Fruit fly (Drosophila melanogaster) whole organism, prepupa: ENCODE data around the gene CG34393.

ENCODE experiments used
- CG10631 ChIP-seq: fragments of 200-800 bp; sonication (Bioruptor generic); optimal IDR thresholded peaks from 2 replicates; lab custom pipeline; 2016; ENCODE audit warnings: missing biosample characterization, missing genetic modification characterization
- CG10669 ChIP-seq: fragments of 200-800 bp; sonication (Bioruptor generic); optimal IDR thresholded peaks from 3 replicates; lab custom pipeline; 2018; ENCODE audit warnings: missing biosample characterization, mild to moderate bottlenecking, missing genetic modification characterization, moderate library complexity
- CG11762 ChIP-seq: fragments of 200-800 bp; sonication (Bioruptor generic); optimal IDR thresholded peaks from 3 replicates; lab custom pipeline; 2016; ENCODE audit warnings: missing biosample characterization, missing genetic modification characterization; ENCODE audit not compliant: insufficient read depth
- CG15336 ChIP-seq: fragments of 200-800 bp; sonication (Bioruptor generic); IDR thresholded peaks from 2 replicates; pipeline ENCODE4 v1.3.6; 2022; ENCODE audit warnings: missing biosample characterization, missing genetic modification characterization
- CG32006 ChIP-seq: fragments of 200-800 bp; sonication (Bioruptor generic); optimal IDR thresholded peaks from 3 replicates; lab custom pipeline; 2017; ENCODE audit warnings: missing biosample characterization, mild to moderate bottlenecking, missing genetic modification characterization
- CG34406 ChIP-seq: fragments of 200-800 bp; sonication (Bioruptor generic); optimal IDR thresholded peaks from 3 replicates; lab custom pipeline; 2016; ENCODE audit warnings: missing biosample characterization, missing genetic modification characterization
- CG3919 ChIP-seq: fragments of 200-800 bp; sonication (Bioruptor generic); optimal IDR thresholded peaks from 3 replicates; lab custom pipeline; 2016; ENCODE audit warnings: missing biosample characterization, missing genetic modification characterization
- CG6163 ChIP-seq: fragments of 200-800 bp; sonication (Bioruptor generic); IDR thresholded peaks from 3 replicates; pipeline ENCODE4 v1.3.6; 2022; ENCODE audit warnings: missing biosample characterization, missing genetic modification characterization
- CG6276 ChIP-seq: fragments of 200-800 bp; sonication (Bioruptor generic); optimal IDR thresholded peaks from 2 replicates; lab custom pipeline; 2017; ENCODE audit warnings: missing biosample characterization, mild to moderate bottlenecking, missing genetic modification characterization
- CG6808 ChIP-seq: fragments of 200-800 bp; sonication (Bioruptor generic); optimal IDR thresholded peaks from 3 replicates; lab custom pipeline; 2017; ENCODE audit warnings: missing biosample characterization, missing genetic modification characterization, mild to moderate bottlenecking, moderate library complexity, missing genetic modification reagents
- CG6854 ChIP-seq: fragments of 200-800 bp; sonication (Bioruptor generic); optimal IDR thresholded peaks from 2 replicates; lab custom pipeline; 2017; ENCODE audit warnings: missing biosample characterization, mild to moderate bottlenecking, missing genetic modification characterization
- CG7368 ChIP-seq: fragments of 200-800 bp; sonication (Bioruptor generic); optimal IDR thresholded peaks from 3 replicates; lab custom pipeline; 2016; ENCODE audit warnings: missing biosample characterization, missing genetic modification characterization
- CG8119 ChIP-seq: fragments of 200-800 bp; sonication (Bioruptor generic); IDR thresholded peaks from 3 replicates; pipeline ENCODE4 v1.3.6; 2022; ENCODE audit warnings: missing biosample characterization, missing genetic modification characterization
- CG8319 ChIP-seq: fragments of 200-800 bp; sonication (Bioruptor generic); optimal IDR thresholded peaks from 3 replicates; lab custom pipeline; 2016; ENCODE audit warnings: missing biosample characterization, missing genetic modification characterization
- CG8632 ChIP-seq: fragments of 200-800 bp; sonication (Bioruptor generic); optimal IDR thresholded peaks from 3 replicates; lab custom pipeline; 2016; ENCODE audit warnings: missing biosample characterization, missing genetic modification characterization
- CG9139 ChIP-seq: fragments of 200-800 bp; sonication (Bioruptor generic); optimal IDR thresholded peaks from 3 replicates; lab custom pipeline; 2017; ENCODE audit warnings: missing biosample characterization, mild to moderate bottlenecking, missing genetic modification characterization
- Eip75B ChIP-seq: fragments of 200-800 bp; sonication (Bioruptor generic); optimal IDR thresholded peaks from 3 replicates; lab custom pipeline; 2016; ENCODE audit warnings: missing biosample characterization, missing genetic modification characterization
- Eip78C ChIP-seq: fragments of 200-800 bp; sonication (Bioruptor generic); peaks from one replicate; lab custom pipeline; 2016; ENCODE audit warnings: missing biosample characterization, missing genetic modification characterization
- Ets96B ChIP-seq: fragments of 200-800 bp; optimal IDR thresholded peaks from 2 replicates; lab custom pipeline; 2019; ENCODE audit warnings: missing biosample characterization, mild to moderate bottlenecking, missing genetic modification characterization, moderate library complexity
- Gug ChIP-seq: fragments of 200-800 bp; sonication (Bioruptor generic); IDR thresholded peaks from 2 replicates; pipeline ENCODE4 v1.3.6; 2022; ENCODE audit warnings: missing biosample characterization, missing genetic modification characterization
- Hr38 ChIP-seq: sonication (Bioruptor generic); optimal IDR thresholded peaks from 2 replicates; lab custom pipeline; 2016; ENCODE audit warnings: missing biosample characterization, missing genetic modification characterization
- Hr39 ChIP-seq: fragments of 200-800 bp; sonication (Bioruptor generic); optimal IDR thresholded peaks from 2 replicates; lab custom pipeline; 2016; ENCODE audit warnings: missing biosample characterization, missing genetic modification characterization
- Hr4 ChIP-seq: fragments of 200-800 bp; sonication (Bioruptor generic); optimal IDR thresholded peaks from 3 replicates; lab custom pipeline; 2016; ENCODE audit warnings: missing biosample characterization, missing genetic modification characterization
- Lpt ChIP-seq: fragments of 200-800 bp; sonication (Bioruptor generic); optimal IDR thresholded peaks from 3 replicates; lab custom pipeline; 2016; ENCODE audit warnings: missing biosample characterization, missing genetic modification characterization
- Met ChIP-seq: fragments of 200-800 bp; sonication (Bioruptor generic); optimal IDR thresholded peaks from 3 replicates; lab custom pipeline; 2016; ENCODE audit warnings: missing biosample characterization, missing genetic modification characterization
- OdsH ChIP-seq: fragments of 200-800 bp; sonication (Bioruptor generic); optimal IDR thresholded peaks from 3 replicates; lab custom pipeline; 2016; ENCODE audit warnings: missing biosample characterization, missing genetic modification characterization
- Smox ChIP-seq: fragments of 200-800 bp; sonication (Bioruptor generic); optimal IDR thresholded peaks from 3 replicates; lab custom pipeline; 2016; ENCODE audit warnings: missing biosample characterization, missing genetic modification characterization
- Sox102F ChIP-seq: fragments of 200-800 bp; sonication (Bioruptor generic); optimal IDR thresholded peaks from 2 replicates; lab custom pipeline; 2016; ENCODE audit warnings: missing biosample characterization, mild to moderate bottlenecking, missing genetic modification characterization
- Sox14 ChIP-seq: fragments of 200-800 bp; sonication (Bioruptor generic); optimal IDR thresholded peaks from 3 replicates; lab custom pipeline; 2016; ENCODE audit warnings: missing biosample characterization, missing genetic modification characterization
- achi ChIP-seq: fragments of 200-800 bp; sonication (Bioruptor generic); optimal IDR thresholded peaks from 3 replicates; lab custom pipeline; 2016; ENCODE audit warnings: missing biosample characterization, missing genetic modification characterization
- acj6 ChIP-seq: fragments of 200-800 bp; sonication (Bioruptor generic); optimal IDR thresholded peaks from 3 replicates; lab custom pipeline; 2016; ENCODE audit warnings: missing biosample characterization, missing genetic modification characterization
- cyc ChIP-seq: fragments of 200-800 bp; sonication (Bioruptor generic); optimal IDR thresholded peaks from 3 replicates; lab custom pipeline; 2016; ENCODE audit warnings: missing biosample characterization, missing genetic modification characterization
- dsx ChIP-seq: fragments of 200-800 bp; optimal IDR thresholded peaks from 3 replicates; lab custom pipeline; 2019; ENCODE audit warnings: missing biosample characterization, mild to moderate bottlenecking, missing genetic modification characterization, moderate library complexity; ENCODE audit not compliant: poor library complexity, severe bottlenecking
- eg ChIP-seq: fragments of 200-800 bp; sonication (Bioruptor generic); IDR thresholded peaks from 3 replicates; pipeline ENCODE4 v1.3.6; 2022; ENCODE audit warnings: missing biosample characterization, missing genetic modification characterization
- esn ChIP-seq: fragments of 200-800 bp; sonication (Bioruptor generic); optimal IDR thresholded peaks from 2 replicates; lab custom pipeline; 2016; ENCODE audit warnings: missing biosample characterization, mild to moderate bottlenecking, missing genetic modification characterization, moderate library complexity
- fd85E ChIP-seq: fragments of 200-800 bp; sonication (Bioruptor generic); optimal IDR thresholded peaks from 3 replicates; lab custom pipeline; 2016; ENCODE audit warnings: missing biosample characterization, missing genetic modification characterization
- fkh ChIP-seq: fragments of 200-800 bp; sonication (Bioruptor generic); optimal IDR thresholded peaks from 3 replicates; lab custom pipeline; 2017; ENCODE audit warnings: missing biosample characterization, mild to moderate bottlenecking, missing genetic modification characterization, moderate library complexity
- salr ChIP-seq, 2 experiments: fragments of 200-800 bp; sonication (Bioruptor generic); optimal IDR thresholded peaks; 3 replicates each; lab custom pipeline; 2016 to 2018; ENCODE audit warnings: missing biosample characterization in 2 of 2, missing genetic modification characterization in 2 of 2, mild to moderate bottlenecking in 1 of 2
- ss ChIP-seq, 2 experiments: fragments of 200-800 bp; sonication (Bioruptor generic); optimal IDR thresholded peaks; 2 replicates in 1 of 2; 3 replicates in 1 of 2; lab custom pipeline; 2017 to 2018; ENCODE audit warnings: mild to moderate bottlenecking in 2 of 2, missing biosample characterization in 2 of 2, missing genetic modification characterization in 2 of 2, moderate library complexity in 1 of 2
- svp ChIP-seq: fragments of 200-800 bp; sonication (Bioruptor generic); peaks from one replicate; lab custom pipeline; 2016; ENCODE audit warnings: missing biosample characterization, missing genetic modification characterization
- vri ChIP-seq: fragments of 200-800 bp; sonication (Bioruptor generic); optimal IDR thresholded peaks from 3 replicates; lab custom pipeline; 2016; ENCODE audit warnings: missing biosample characterization, mild to moderate bottlenecking, missing genetic modification characterization

Gene CG34393

DNA sequence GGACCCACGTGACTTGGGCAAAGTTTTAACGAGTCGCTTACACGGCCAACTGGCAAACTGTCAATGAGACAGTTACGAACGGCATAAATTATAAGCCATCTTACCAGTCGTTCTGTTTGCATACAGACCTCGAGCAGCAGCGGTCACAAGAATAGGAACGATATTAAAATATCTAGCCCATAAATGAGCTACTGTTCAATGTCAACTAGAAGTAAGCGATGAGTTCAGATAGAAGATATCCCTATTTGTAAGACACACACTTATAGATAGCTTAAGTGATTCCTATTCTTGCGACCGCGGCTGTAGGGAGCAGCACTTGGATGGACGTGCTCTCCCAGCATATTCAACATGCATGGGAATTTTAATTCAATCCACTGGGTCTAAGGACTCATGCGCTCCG, 11.4 kb downstream of the CG34393 start (continued):
- TF ChIP-seq CG10631: peak; percentile 24
- TF ChIP-seq svp (GFP tag; lab: Kevin White, UChicago): peak; percentile 65
- peak; percentile 71 for TF ChIP-seq CG34406 (GFP tag; lab: Kevin White, UChicago)
- peak; percentile 37 for TF ChIP-seq CG32006 (GFP tag; lab: Kevin White, UChicago)
- peak; percentile 19; the same call in 1 of the 2 replicates for TF ChIP-seq Gug (GFP tag; lab: Robert Waterston, UW)
- TF ChIP-seq salr (GFP tag; optimal IDR thresholded peaks at IDR 0.05; lab: Kevin White, UChicago): peak in 1 of 2 experiments; percentile 14
- TF ChIP-seq Eip78C (GFP tag; lab: Kevin White, UChicago): no peak
- TF ChIP-seq CG8119 (GFP tag; lab: Robert Waterston, UW): peak; percentile 41; the same call in 1 of the 3 replicates
- peak; percentile 62; the same call in 2 of the 3 replicates for TF ChIP-seq eg
- TF ChIP-seq achi: peak; percentile 21
- no peak for TF ChIP-seq CG8632 (GFP tag; lab: Kevin White, UChicago)
- TF ChIP-seq CG8319 (GFP tag; lab: Kevin White, UChicago): no peak
- TF ChIP-seq ss (GFP tag; optimal IDR thresholded peaks at IDR 0.05; lab: Kevin White, UChicago): no peak
- TF ChIP-seq esn (GFP tag; lab: Kevin White, UChicago): no peak
- peak; percentile 39; the same call in 1 of the 2 replicates for TF ChIP-seq CG15336
- TF ChIP-seq Ets96B (tag; lab: Kevin White, UChicago): peak; percentile 49

DNA sequence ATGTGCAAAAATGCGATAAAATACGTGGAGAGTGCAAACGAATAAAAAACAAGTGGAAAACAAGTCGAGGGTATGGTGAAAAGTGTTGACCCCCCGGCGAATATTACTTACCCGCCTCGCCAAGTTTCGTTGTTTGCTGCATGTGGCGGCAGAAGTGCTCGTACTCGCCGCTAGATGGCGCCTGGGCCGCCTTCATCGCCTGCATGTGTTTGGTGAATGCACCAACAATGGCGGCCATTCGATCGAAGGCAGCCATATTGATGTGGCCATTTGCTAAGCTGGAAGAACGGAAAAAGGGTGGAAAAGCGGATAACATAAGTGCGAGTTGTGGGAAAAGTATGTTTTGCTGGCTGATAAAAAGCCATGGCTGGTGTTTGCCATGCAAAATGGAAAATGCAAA, 17.1 kb downstream of the CG34393 start:
- no peak for TF ChIP-seq Gug (GFP tag; lab: Robert Waterston, UW)
- no peak for TF ChIP-seq Eip75B
- no peak for TF ChIP-seq OdsH
- TF ChIP-seq Eip78C (GFP tag; lab: Kevin White, UChicago): peak; percentile 16
- TF ChIP-seq, all 60 proteins: peak for 1

DNA sequence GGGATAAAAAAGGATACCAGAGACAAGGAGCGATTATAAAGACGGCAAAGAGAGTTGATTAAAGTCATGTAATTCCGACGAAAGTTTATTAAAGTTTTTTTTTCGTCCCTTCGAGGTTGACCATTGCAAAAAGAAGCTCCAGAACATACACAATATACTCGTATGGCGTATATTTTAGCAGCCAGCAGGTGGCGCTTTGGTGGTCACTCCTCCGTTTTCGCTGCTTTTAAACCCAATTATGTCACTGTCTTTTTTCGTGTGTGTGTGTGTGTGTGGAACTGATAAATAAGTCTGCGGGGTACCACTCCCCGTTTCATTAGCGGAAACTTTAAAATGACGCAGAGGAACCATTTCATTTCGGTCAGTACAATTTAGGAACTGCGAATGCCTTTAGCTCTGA, 20.6 kb downstream of the CG34393 start:
- TF ChIP-seq CG8319 (GFP tag; lab: Kevin White, UChicago): no peak

DNA sequence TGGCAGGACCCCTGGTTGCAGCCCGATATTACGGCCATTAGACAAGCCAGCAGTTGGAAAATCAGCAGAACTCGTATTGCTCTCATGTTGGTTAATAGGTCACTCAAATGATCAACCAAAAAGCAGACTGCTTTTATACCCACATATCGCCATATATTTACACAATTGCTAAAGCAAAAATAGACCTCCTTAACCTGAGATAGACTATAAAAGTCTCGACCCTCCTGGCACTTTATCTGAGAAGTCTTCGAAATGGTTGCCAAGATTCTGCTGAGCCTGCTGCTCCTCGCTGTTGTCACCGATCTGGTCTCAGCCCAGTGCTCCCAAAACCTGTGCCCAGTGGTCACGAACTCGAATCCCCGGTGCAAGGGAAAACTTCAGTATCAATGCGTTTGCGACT, 26.6 kb downstream of the CG34393 start, which contains the start of the genes CG31698 and CG15404:
TSS of gene CG31698 (minus strand) at position 101 of the 400 bp plus-strand sequence.
TSS of gene CG15404 (plus strand) at position 233 of the 400 bp plus-strand sequence.
- TF ChIP-seq acj6 (no peak), CG10631 (no peak), CG8632 (GFP tag; lab: Kevin White, UChicago) (no peak), eg (no peak), Smox (GFP tag; lab: Kevin White, UChicago) (no peak), Sox14 (no peak), Hr4 (GFP tag; lab: Kevin White, UChicago) (no peak), OdsH (no peak), CG10669 (GFP tag; lab: Kevin White, UChicago) (no peak), CG6163 (GFP tag; lab: Robert Waterston, UW) (no peak), dsx (no peak), esn (GFP tag; lab: Kevin White, UChicago) (no peak), fd85E (GFP tag; lab: Kevin White, UChicago) (no peak)

DNA sequence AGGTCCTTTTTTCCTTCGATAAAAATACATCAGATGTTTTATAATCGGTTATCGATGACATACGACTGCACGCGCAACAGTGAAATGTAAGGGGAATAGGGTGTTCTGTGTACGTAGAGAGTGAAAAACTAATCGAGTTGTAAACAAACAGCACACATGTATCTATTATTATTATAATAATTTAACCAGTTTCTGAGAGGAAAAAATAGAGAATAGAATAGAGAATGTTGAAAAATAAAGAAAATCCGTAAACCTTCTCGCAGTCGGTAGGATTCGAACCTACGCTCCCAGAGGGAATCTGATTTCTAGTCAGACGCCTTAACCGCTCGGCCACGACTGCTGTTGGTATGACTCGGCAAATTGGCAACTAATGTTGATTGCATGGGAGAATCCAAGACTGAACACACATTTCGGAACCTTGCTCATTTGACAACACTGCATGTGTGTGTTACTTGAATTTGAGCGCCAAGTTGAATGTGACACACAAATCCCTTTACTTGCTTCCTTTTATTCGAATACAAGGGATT, 27.5 kb downstream of the CG34393 start:
- TF ChIP-seq fd85E (GFP tag; lab: Kevin White, UChicago) (no peak), Hr39 (no peak), CG15336 (peak; percentile 44; the same call in 1 of the 2 replicates), CG11762 (GFP tag; lab: Kevin White, UChicago) (peak; percentile 44), fkh (GFP tag; lab: Kevin White, UChicago) (peak; percentile 43), CG10669 (GFP tag; lab: Kevin White, UChicago) (no peak), Hr38 (GFP tag; lab: Kevin White, UChicago) (no peak), eg (peak; percentile 3; the same call in 1 of the 3 replicates), CG7368 (peak; percentile 16), svp (GFP tag; lab: Kevin White, UChicago) (peak; percentile 51), achi (peak; percentile 16), cyc (GFP tag; lab: Kevin White, UChicago) (peak; percentile 10), Lpt (GFP tag; lab: Kevin White, UChicago) (peak; percentile 7), vri (GFP tag; lab: Kevin White, UChicago) (peak; percentile 7), Eip75B (peak; percentile 12), Met (GFP tag; lab: Kevin White, UChicago) (peak; percentile 49), Sox102F (GFP tag; lab: Kevin White, UChicago) (peak; percentile 33), CG6854 (GFP tag; lab: Kevin White, UChicago) (no peak), Smox (GFP tag; lab: Kevin White, UChicago) (no peak), CG34406 (GFP tag; lab: Kevin White, UChicago) (peak; percentile 53), CG6276 (GFP tag; lab: Kevin White, UChicago) (no peak), CG6808 (GFP tag; lab: Kevin White, UChicago) (peak; percentile 37), Eip78C (GFP tag; lab: Kevin White, UChicago) (peak; percentile 82), CG9139 (GFP tag; lab: Kevin White, UChicago) (peak; percentile 51), ss (GFP tag; optimal IDR thresholded peaks at IDR 0.05; lab: Kevin White, UChicago) (peak in 1 of 2 experiments; percentile 17), CG3919 (GFP tag; lab: Kevin White, UChicago) (peak; percentile 66), dsx (peak; percentile 44)
